Fruit fly (Drosophila melanogaster): ENCODE data around the gene jumu.

jumu gene

dm6 chr3R:10389877-10390468 is 40.0 kb downstream of the jumu start:
- TF ChIP-seq Eip78C (GFP tag), result peak; percentile 31
- TF ChIP-seq esn (GFP tag; optimal IDR thresholded peaks at IDR 0.05), result no peak
- TF ChIP-seq CG15336 (GFP tag; IDR thresholded peaks at IDR 0.05), result 0 out of 2 replicates have a peak, but pooled peaks have one; percentile 13
- TF ChIP-seq CG6808 (GFP tag; optimal IDR thresholded peaks at IDR 0.05), result peak; percentile 19
- TF ChIP-seq CG1621 (tag; optimal IDR thresholded peaks at IDR 0.05), result peak; percentile 46
- TF ChIP-seq vri (GFP tag; optimal IDR thresholded peaks at IDR 0.05), result no peak
- no peak for TF ChIP-seq dac (GFP tag; optimal IDR thresholded peaks at IDR 0.05)
- TF ChIP-seq fd59A (GFP tag; optimal IDR thresholded peaks at IDR 0.05), result no peak
- TF ChIP-seq CG6276 (GFP tag; optimal IDR thresholded peaks at IDR 0.05), result peak; percentile 57
- TF ChIP-seq Sox14 (GFP tag; optimal IDR thresholded peaks at IDR 0.05), result no peak

DNA sequence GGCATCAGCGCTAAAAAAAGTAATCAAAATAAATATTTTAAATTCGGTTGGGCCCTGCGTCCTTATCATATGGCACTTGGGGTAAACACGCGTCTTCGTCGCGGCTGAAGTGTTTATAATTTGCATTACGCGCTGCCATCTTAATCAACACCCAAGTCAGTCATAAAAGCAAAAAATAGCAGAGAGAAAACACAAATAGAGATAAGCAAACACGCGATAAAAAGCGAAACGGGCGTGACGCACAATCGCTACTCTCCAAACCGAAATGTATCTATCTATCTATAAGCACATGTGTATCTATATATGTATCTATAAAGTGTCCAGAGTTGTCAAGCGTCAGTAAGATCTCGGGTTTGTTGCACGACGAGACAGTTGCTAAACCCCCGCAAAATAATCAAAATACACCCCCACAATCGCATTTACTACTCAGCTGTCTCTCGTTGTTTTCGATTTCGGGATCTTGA is 41.0 kb downstream of the jumu start:
- peak; percentile 37 for TF ChIP-seq CG6808 (GFP tag; optimal IDR thresholded peaks at IDR 0.05)
- TF ChIP-seq Hr4 (GFP tag; optimal IDR thresholded peaks at IDR 0.05), result no peak
- TF ChIP-seq CG3919 (GFP tag; optimal IDR thresholded peaks at IDR 0.05), result peak; percentile 24
- TF ChIP-seq CG9139 (GFP tag; optimal IDR thresholded peaks at IDR 0.05), result peak; percentile 8
- TF ChIP-seq CG8319 (GFP tag; optimal IDR thresholded peaks at IDR 0.05), result no peak
- TF ChIP-seq dsx (GFP tag; optimal IDR thresholded peaks at IDR 0.05; ENCODE audit: poor library complexity, severe bottlenecking), result no peak
- TF ChIP-seq vri (GFP tag; optimal IDR thresholded peaks at IDR 0.05), result peak; percentile 84
- TF ChIP-seq cyc (GFP tag; optimal IDR thresholded peaks at IDR 0.05), result no peak
- peak; percentile 85 for TF ChIP-seq svp (GFP tag)
- TF ChIP-seq Hr39 (GFP tag; optimal IDR thresholded peaks at IDR 0.05), result no peak
- TF ChIP-seq CG31627 (GFP tag; optimal IDR thresholded peaks at IDR 0.05), result no peak
- peak; percentile 8 for TF ChIP-seq CG8632 (GFP tag; optimal IDR thresholded peaks at IDR 0.05)
- TF ChIP-seq CG10669 (GFP tag; optimal IDR thresholded peaks at IDR 0.05), result peak; percentile 37
- TF ChIP-seq CG3032 (tag; optimal IDR thresholded peaks at IDR 0.05), result no peak
- TF ChIP-seq spab (GFP tag; optimal IDR thresholded peaks at IDR 0.05), result peak; percentile 13
- TF ChIP-seq CG11762 (GFP tag; optimal IDR thresholded peaks at IDR 0.05; ENCODE audit: insufficient read depth), result no peak
- TF ChIP-seq Gug (GFP tag; IDR thresholded peaks at IDR 0.05), result no peak
- peak; percentile 89 for TF ChIP-seq Eip78C (GFP tag)
- TF ChIP-seq CG11902 (GFP tag; optimal IDR thresholded peaks at IDR 0.05), result no peak
- no peak for TF ChIP-seq dac (GFP tag; optimal IDR thresholded peaks at IDR 0.05)
- TF ChIP-seq fkh (GFP tag; optimal IDR thresholded peaks at IDR 0.05), result peak; percentile 94
- TF ChIP-seq Sox15 (GFP tag; optimal IDR thresholded peaks at IDR 0.05), result no peak
- TF ChIP-seq CG6854 (GFP tag; optimal IDR thresholded peaks at IDR 0.05), result peak; percentile 13
- TF ChIP-seq acj6 (GFP tag; optimal IDR thresholded peaks at IDR 0.05), result no peak
- TF ChIP-seq CG6792 (GFP tag; optimal IDR thresholded peaks at IDR 0.05), result peak; percentile 32
- TF ChIP-seq CG7368 (GFP tag; optimal IDR thresholded peaks at IDR 0.05), result peak; percentile 34
- no peak for TF ChIP-seq CG10631 (GFP tag; optimal IDR thresholded peaks at IDR 0.05)
- TF ChIP-seq eg (GFP tag; IDR thresholded peaks at IDR 0.05), result no peak
- TF ChIP-seq CG16779 (tag; optimal IDR thresholded peaks at IDR 0.05), result peak; percentile 19
- peak; percentile 10 for TF ChIP-seq achi (GFP tag; optimal IDR thresholded peaks at IDR 0.05)
- TF ChIP-seq Eip93F (GFP tag; optimal IDR thresholded peaks at IDR 0.05), result peak; percentile 54
- TF ChIP-seq Ets21C (GFP tag; optimal IDR thresholded peaks at IDR 0.05), result no peak
- no peak for TF ChIP-seq Lpt (GFP tag; optimal IDR thresholded peaks at IDR 0.05)
- TF ChIP-seq CG11294 (GFP tag; IDR thresholded peaks at IDR 0.05), result no peak
- no peak for TF ChIP-seq fd85E (GFP tag; optimal IDR thresholded peaks at IDR 0.05)
- TF ChIP-seq CG8119 (GFP tag; IDR thresholded peaks at IDR 0.05), result no peak
- peak; percentile 2 for TF ChIP-seq OdsH (GFP tag; optimal IDR thresholded peaks at IDR 0.05)
- peak; percentile 31 for TF ChIP-seq net (GFP tag; optimal IDR thresholded peaks at IDR 0.05)
- no peak for TF ChIP-seq CG6276 (GFP tag; optimal IDR thresholded peaks at IDR 0.05)
- TF ChIP-seq salr (GFP tag; optimal IDR thresholded peaks at IDR 0.05), result no peak
- no peak for TF ChIP-seq Smox (GFP tag; optimal IDR thresholded peaks at IDR 0.05)
- no peak for TF ChIP-seq Sox14 (GFP tag; optimal IDR thresholded peaks at IDR 0.05)
- TF ChIP-seq Ets96B (tag; optimal IDR thresholded peaks at IDR 0.05), result no peak
- no peak for TF ChIP-seq CG4318 (GFP tag; optimal IDR thresholded peaks at IDR 0.05)
- no peak for TF ChIP-seq lz (GFP tag; optimal IDR thresholded peaks at IDR 0.05)
- peak; percentile 13 for TF ChIP-seq esn (GFP tag; optimal IDR thresholded peaks at IDR 0.05)
- TF ChIP-seq CG1621 (tag; optimal IDR thresholded peaks at IDR 0.05), result no peak
